Fruit fly (Drosophila melanogaster) ovary, adult (tissue): ENCODE measurements around the gene mirr.

ENCODE experiments used
- CG17801 ChIP-seq: fragments of 200-800 bp; optimal IDR thresholded peaks from 2 replicates; lab custom pipeline; 2019; ENCODE audit warnings: missing biosample characterization, mild to moderate bottlenecking, missing genetic modification characterization, moderate library complexity; ENCODE audit not compliant: partially characterized antibody

mirr gene

dm6 chr3L:12698236-12698635 lies 4.8 kb downstream of the mirr start:
- peak; percentile 51 for TF ChIP-seq CG17801 (GFP tag; lab: Kevin White, UChicago)

dm6 chr3L:12700509-12700995 lies 7.1 kb downstream of the mirr start:
- TF ChIP-seq CG17801 (GFP tag; lab: Kevin White, UChicago): no peak

dm6 chr3L:12701335-12701734 lies 7.9 kb downstream of the mirr start:
- no peak for TF ChIP-seq CG17801 (GFP tag; lab: Kevin White, UChicago)

- TF ChIP-seq CG17801 (GFP tag; lab: Kevin White, UChicago): no peak
Observed at dm6 chr3L:12703451-12704020, 10.1 kb downstream of the mirr start.

dm6 chr3L:12704335-12704734 lies 10.9 kb downstream of the mirr start:
- no peak for TF ChIP-seq CG17801 (GFP tag; lab: Kevin White, UChicago)

dm6 chr3L:12705377-12705776 lies 11.9 kb downstream of the mirr start:
- TF ChIP-seq CG17801 (GFP tag; lab: Kevin White, UChicago): no peak

- no peak for TF ChIP-seq CG17801 (GFP tag; lab: Kevin White, UChicago)
Observed at dm6 chr3L:12706456-12706855, 13.0 kb downstream of the mirr start.

dm6 chr3L:12711418-12711817 lies 18.0 kb downstream of the mirr start:
- no peak for TF ChIP-seq CG17801 (GFP tag; lab: Kevin White, UChicago)

- TF ChIP-seq CG17801 (GFP tag; lab: Kevin White, UChicago): no peak
Observed at dm6 chr3L:12714588-12715196, 21.3 kb downstream of the mirr start.

- no peak for TF ChIP-seq CG17801 (GFP tag; lab: Kevin White, UChicago)
Observed at dm6 chr3L:12716661-12717060, 23.2 kb downstream of the mirr start.

dm6 chr3L:12717621-12718020 lies 24.2 kb downstream of the mirr start:
- no peak for TF ChIP-seq CG17801 (GFP tag; lab: Kevin White, UChicago)

- no peak for TF ChIP-seq CG17801 (GFP tag; lab: Kevin White, UChicago)
Observed at dm6 chr3L:12720699-12721098, 27.3 kb downstream of the mirr start.

dm6 chr3L:12725749-12726148 lies 32.3 kb downstream of the mirr start:
- no peak for TF ChIP-seq CG17801 (GFP tag; lab: Kevin White, UChicago)

- TF ChIP-seq CG17801 (GFP tag; lab: Kevin White, UChicago): no peak
Observed at dm6 chr3L:12727212-12727611, 33.8 kb downstream of the mirr start.

- no peak for TF ChIP-seq CG17801 (GFP tag; lab: Kevin White, UChicago)
Observed at dm6 chr3L:12729601-12730000, 36.2 kb downstream of the mirr start.

- TF ChIP-seq CG17801 (GFP tag; lab: Kevin White, UChicago): no peak
Observed at dm6 chr3L:12732742-12733141, 39.3 kb downstream of the mirr start.
